Worm (Caenorhabditis elegans) whole organism, L1 larva: ENCODE results near the gene ucr-2.1.

Experiments used
- C34B4.2 ChIP-seq: sonication (generic microtip); optimal IDR thresholded peaks from 2 replicates; lab custom pipeline; 2017; ENCODE audit warnings: mild to moderate bottlenecking, missing genetic modification characterization, missing compliant biosample characterization
- aha-1 ChIP-seq: fragments of 150-350 bp; optimal IDR thresholded peaks from 2 replicates; lab custom pipeline; 2014; ENCODE audit warnings: missing biosample characterization, missing genetic modification characterization
- aly-2 ChIP-seq: fragments of 150-350 bp; optimal IDR thresholded peaks from 2 replicates; lab custom pipeline; 2014; ENCODE audit warnings: missing biosample characterization, missing genetic modification characterization
- blmp-1 ChIP-seq: fragments of 150-350 bp; optimal IDR thresholded peaks from 2 replicates; lab custom pipeline; 2014; ENCODE audit warnings: missing biosample characterization, missing genetic modification characterization
- ceh-63 ChIP-seq: fragments of 200-800 bp; sonication (Bioruptor generic); optimal IDR thresholded peaks from 2 replicates; lab custom pipeline; 2018; ENCODE audit warnings: mild to moderate bottlenecking, missing genetic modification characterization, missing compliant biosample characterization
- ceh-90 ChIP-seq: sonication (generic microtip); optimal IDR thresholded peaks from 2 replicates; lab custom pipeline; 2016; ENCODE audit warnings: missing genetic modification characterization, missing compliant biosample characterization
- ces-1 ChIP-seq: fragments of 150-350 bp; optimal IDR thresholded peaks from 2 replicates; lab custom pipeline; 2014; ENCODE audit warnings: missing biosample characterization, missing genetic modification reagents, missing genetic modification characterization
- dpl-1 ChIP-seq, 3 experiments: fragments of 150-350 bp in 2 of 3; sonication (generic microtip) in 1 of 3; optimal IDR thresholded peaks; 2 replicates each; lab custom pipeline; 2014 to 2017; ENCODE audit warnings: missing biosample characterization in 3 of 3, missing genetic modification characterization in 3 of 3, missing genetic modification reagents in 3 of 3
- dsc-1 ChIP-seq: sonication (generic microtip); optimal IDR thresholded peaks from 2 replicates; lab custom pipeline; 2016; ENCODE audit warnings: mild to moderate bottlenecking, missing genetic modification characterization, missing compliant biosample characterization
- efl-1 ChIP-seq, 4 experiments: fragments of 150-350 bp; optimal IDR thresholded peaks in 3 of 4; peaks in 1 of 4; 1 replicate in 1 of 4; 2 replicates in 3 of 4; lab custom pipeline; 2014; ENCODE audit warnings: missing biosample characterization in 2 of 4, missing genetic modification characterization in 2 of 4, missing genetic modification reagents in 2 of 4
- efl-3 ChIP-seq: fragments of 200-800 bp; sonication (Bioruptor generic); optimal IDR thresholded peaks from 2 replicates; lab custom pipeline; 2018; ENCODE audit warnings: mild to moderate bottlenecking, missing genetic modification characterization, missing compliant biosample characterization
- egl-27 ChIP-seq, 2 experiments: fragments of 150-350 bp in 1 of 2; sonication (generic microtip); optimal IDR thresholded peaks; 3 replicates each; lab custom pipeline; 2017 to 2018; ENCODE audit warnings: missing biosample characterization in 2 of 2, missing genetic modification characterization in 2 of 2, missing genetic modification reagents in 2 of 2
- elt-2 ChIP-seq: sonication (generic microtip); optimal IDR thresholded peaks from 2 replicates; lab custom pipeline; 2016; ENCODE audit warnings: missing genetic modification characterization, mild to moderate bottlenecking, inconsistent platforms, missing compliant biosample characterization, missing genetic modification reagents
- elt-3 ChIP-seq, 6 experiments: fragments of 150-350 bp in 1 of 6; sonication (generic microtip); optimal IDR thresholded peaks; 2 replicates each; lab custom pipeline; 2017 to 2018; ENCODE audit warnings: missing biosample characterization in 6 of 6, missing genetic modification characterization in 6 of 6, inconsistent platforms in 1 of 6
- grh-1 ChIP-seq: fragments of 200-800 bp; sonication (Bioruptor generic); IDR thresholded peaks from 2 replicates; pipeline ENCODE4 v1.3.6; 2022; ENCODE audit warnings: missing genetic modification reagents, missing genetic modification characterization, missing compliant biosample characterization
- hlh-17 ChIP-seq: fragments of 200-800 bp; sonication (Bioruptor generic); optimal IDR thresholded peaks from 2 replicates; lab custom pipeline; 2018; ENCODE audit warnings: missing genetic modification characterization, mild to moderate bottlenecking, missing compliant biosample characterization, moderate library complexity, borderline replicate concordance
- irx-1 ChIP-seq: sonication (generic microtip); optimal IDR thresholded peaks from 2 replicates; lab custom pipeline; 2016; ENCODE audit warnings: missing genetic modification characterization, missing compliant biosample characterization
- lin-13 ChIP-seq: fragments of 150-350 bp; optimal IDR thresholded peaks from 2 replicates; lab custom pipeline; 2014; ENCODE audit warnings: missing biosample characterization, missing genetic modification reagents, missing genetic modification characterization
- lin-14 ChIP-seq: fragments of 200-800 bp; sonication (Bioruptor generic); optimal IDR thresholded peaks from 2 replicates; lab custom pipeline; 2018; ENCODE audit warnings: mild to moderate bottlenecking, missing genetic modification characterization, moderate library complexity, missing compliant biosample characterization
- lin-15B ChIP-seq: fragments of 150-350 bp; sonication (generic microtip); optimal IDR thresholded peaks from 3 replicates; lab custom pipeline; 2014; ENCODE audit warnings: missing biosample characterization, missing genetic modification characterization
- lin-35 ChIP-seq, 2 experiments: fragments of 150-350 bp; optimal IDR thresholded peaks; 2 replicates each; lab custom pipeline; 2014; ENCODE audit warnings: missing biosample characterization in 2 of 2, missing genetic modification characterization in 2 of 2, missing genetic modification reagents in 2 of 2
- lin-39 ChIP-seq: fragments of 150-350 bp; optimal IDR thresholded peaks from 2 replicates; lab custom pipeline; 2014; ENCODE audit warnings: missing biosample characterization, missing genetic modification reagents, missing genetic modification characterization
- lir-3 ChIP-seq: sonication (generic microtip); optimal IDR thresholded peaks from 2 replicates; lab custom pipeline; 2016; ENCODE audit warnings: mild to moderate bottlenecking, missing genetic modification characterization, moderate library complexity, missing compliant biosample characterization; ENCODE audit not compliant: poor library complexity
- nhr-11 ChIP-seq: fragments of 150-350 bp; optimal IDR thresholded peaks from 2 replicates; lab custom pipeline; 2014; ENCODE audit warnings: missing biosample characterization, missing genetic modification characterization
- nhr-12 ChIP-seq: sonication (generic microtip); optimal IDR thresholded peaks from 2 replicates; lab custom pipeline; 2017; ENCODE audit warnings: missing biosample characterization, missing genetic modification characterization
- nhr-20 ChIP-seq: sonication (generic microtip); optimal IDR thresholded peaks from 2 replicates; lab custom pipeline; 2016; ENCODE audit warnings: mild to moderate bottlenecking, missing genetic modification characterization, missing compliant biosample characterization
- nhr-28 ChIP-seq: fragments of 150-350 bp; optimal IDR thresholded peaks from 2 replicates; lab custom pipeline; 2014; ENCODE audit warnings: missing biosample characterization, missing genetic modification characterization
- nhr-47 ChIP-seq: sonication (generic microtip); optimal IDR thresholded peaks from 2 replicates; lab custom pipeline; 2016; ENCODE audit warnings: mild to moderate bottlenecking, missing genetic modification characterization, moderate library complexity, missing compliant biosample characterization
- nhr-71 ChIP-seq: sonication (generic microtip); optimal IDR thresholded peaks from 2 replicates; lab custom pipeline; 2016; ENCODE audit warnings: mild to moderate bottlenecking, missing genetic modification characterization, moderate library complexity, missing compliant biosample characterization
- nhr-76 ChIP-seq: sonication (generic microtip); optimal IDR thresholded peaks from 2 replicates; lab custom pipeline; 2017; ENCODE audit warnings: missing biosample characterization, missing genetic modification characterization
- nhr-77 ChIP-seq: fragments of 150-350 bp; optimal IDR thresholded peaks from 2 replicates; lab custom pipeline; 2014; ENCODE audit warnings: missing biosample characterization, missing genetic modification characterization
- nhr-85 ChIP-seq: sonication (generic microtip); peaks from one replicate; lab custom pipeline; 2016; ENCODE audit warnings: missing genetic modification characterization, inconsistent platforms, missing compliant biosample characterization
- nhr-90 ChIP-seq: sonication (generic microtip); optimal IDR thresholded peaks from 2 replicates; lab custom pipeline; 2016; ENCODE audit warnings: mild to moderate bottlenecking, missing genetic modification characterization, missing compliant biosample characterization; ENCODE audit not compliant: poor library complexity
- pag-3 ChIP-seq: sonication (generic microtip); optimal IDR thresholded peaks from 2 replicates; lab custom pipeline; 2017; ENCODE audit warnings: missing genetic modification characterization, mild to moderate bottlenecking, missing compliant biosample characterization, antibody characterized with exemption, borderline replicate concordance; ENCODE audit not compliant: insufficient read depth
- pqm-1 ChIP-seq: sonication (generic microtip); optimal IDR thresholded peaks from 3 replicates; lab custom pipeline; 2017; ENCODE audit warnings: missing biosample characterization, missing genetic modification characterization
- skn-1 ChIP-seq: fragments of 150-350 bp; optimal IDR thresholded peaks from 2 replicates; lab custom pipeline; 2014; ENCODE audit warnings: missing biosample characterization, missing genetic modification characterization
- snu-23 ChIP-seq: sonication (generic microtip); optimal IDR thresholded peaks from 2 replicates; lab custom pipeline; 2016; ENCODE audit warnings: missing genetic modification characterization, missing compliant biosample characterization
- sptf-1 ChIP-seq: fragments of 150-350 bp; optimal IDR thresholded peaks from 2 replicates; lab custom pipeline; 2014; ENCODE audit warnings: missing biosample characterization, missing genetic modification characterization
- tlp-1 ChIP-seq: fragments of 150-350 bp; optimal IDR thresholded peaks from 2 replicates; lab custom pipeline; 2014; ENCODE audit warnings: missing biosample characterization, missing genetic modification characterization
- unc-62 ChIP-seq: fragments of 150-350 bp; optimal IDR thresholded peaks from 2 replicates; lab custom pipeline; 2014; ENCODE audit warnings: missing biosample characterization, missing genetic modification reagents, missing genetic modification characterization
- unc-98 ChIP-seq: fragments of 200-800 bp; sonication (Bioruptor generic); IDR thresholded peaks from 2 replicates; pipeline ENCODE4 v1.3.6; 2022; ENCODE audit warnings: missing genetic modification characterization, missing compliant biosample characterization
- xbp-1 ChIP-seq: sonication (generic microtip); optimal IDR thresholded peaks from 2 replicates; lab custom pipeline; 2016; ENCODE audit warnings: missing genetic modification characterization, missing compliant biosample characterization
- zag-1 ChIP-seq: fragments of 150-350 bp; optimal IDR thresholded peaks from 2 replicates; lab custom pipeline; 2014; ENCODE audit warnings: missing biosample characterization, missing genetic modification characterization
- zip-4 ChIP-seq: fragments of 200-800 bp; sonication (Bioruptor generic); optimal IDR thresholded peaks from 2 replicates; lab custom pipeline; 2018; ENCODE audit warnings: mild to moderate bottlenecking, missing genetic modification characterization, moderate library complexity, missing compliant biosample characterization
- ztf-11 ChIP-seq, 2 experiments: sonication (generic microtip); optimal IDR thresholded peaks; 2 replicates each; lab custom pipeline; 2016 to 2017; ENCODE audit warnings: missing genetic modification characterization in 2 of 2, missing biosample characterization in 1 of 2, missing compliant biosample characterization in 1 of 2

ucr-2.1 gene

DNA sequence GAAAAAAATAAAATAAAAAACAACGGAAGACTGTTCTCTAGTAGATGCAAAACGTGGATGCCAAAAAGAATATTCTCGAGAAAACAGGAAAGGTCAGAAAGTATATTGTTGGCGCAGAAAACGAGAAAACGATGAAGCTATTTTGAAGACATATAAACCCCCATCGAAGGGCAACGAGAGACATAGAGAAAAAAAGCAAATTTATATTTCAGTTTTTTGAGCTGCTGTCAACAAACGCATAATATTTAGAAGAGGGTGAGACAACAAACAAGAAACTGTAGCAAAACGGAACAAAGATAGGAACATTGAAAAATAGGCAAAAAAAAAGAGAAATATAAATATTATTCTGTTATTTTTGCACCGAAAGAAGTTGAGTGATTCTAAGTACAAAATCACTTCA lies 26.0 kb upstream of the ucr-2.1 start:
- TF ChIP-seq skn-1 (tag; lab: Kevin White, UChicago) (no peak), irx-1 (tag; lab: Kevin White, UChicago) (no peak), pqm-1 (no peak), dpl-1 (GFP tag; optimal IDR thresholded peaks at IDR 0.05; lab: Kevin White, UChicago) (no peak)

ce11 chrX:11992778-11993177 lies 25.5 kb upstream of the ucr-2.1 start:
- TF ChIP-seq sptf-1 (tag; lab: Kevin White, UChicago) = no peak
- TF ChIP-seq nhr-85 = no peak
- TF ChIP-seq nhr-12 (tag; lab: Kevin White, UChicago) = no peak
- peak in 1 of 6 experiments; percentile 38 for TF ChIP-seq elt-3 (tag; optimal IDR thresholded peaks at IDR 0.05; lab: Kevin White, UChicago)
- no peak for TF ChIP-seq zag-1 (tag; lab: Kevin White, UChicago)
- no peak for TF ChIP-seq xbp-1 (tag; lab: Kevin White, UChicago)
- TF ChIP-seq hlh-17 (GFP tag; lab: Kevin White, UChicago) = no peak
- TF ChIP-seq blmp-1 (tag; lab: Kevin White, UChicago) = peak; percentile 45
- no peak for TF ChIP-seq efl-1 (optimal IDR thresholded peaks at IDR 0.05; lab: Kevin White, UChicago)
- TF ChIP-seq efl-1 (GFP tag; optimal IDR thresholded peaks at IDR 0.05 in 1 of 2; lab: Kevin White, UChicago) = peak in 1 of 2 experiments; percentile 38
- TF ChIP-seq pag-3 (tag; lab: Kevin White, UChicago) = no peak
- TF ChIP-seq nhr-77 (tag; lab: Kevin White, UChicago) = no peak

DNA sequence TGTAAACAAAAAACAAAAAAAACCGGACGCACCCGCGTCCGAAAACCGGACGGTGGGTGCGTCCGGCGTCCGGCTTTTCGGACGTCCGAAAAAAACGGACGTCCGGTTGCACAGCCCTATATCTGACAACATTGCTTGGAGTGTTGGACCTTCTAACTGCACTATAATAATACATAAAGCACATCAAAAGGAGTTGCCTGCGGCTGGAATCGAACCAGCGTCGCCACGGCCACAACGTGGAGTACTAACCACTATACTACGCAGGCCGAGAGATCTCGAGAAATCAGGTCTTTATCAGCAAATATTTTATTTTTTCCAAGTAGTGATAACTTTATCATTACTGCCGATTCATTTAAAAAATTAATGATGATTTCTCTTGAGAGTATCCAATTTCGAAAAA lies 24.9 kb upstream of the ucr-2.1 start:
- TF ChIP-seq nhr-20 (tag; lab: Kevin White, UChicago) = no peak
- no peak for TF ChIP-seq lin-13 (GFP tag; lab: Kevin White, UChicago)
- no peak for TF ChIP-seq grh-1
- TF ChIP-seq skn-1 (tag; lab: Kevin White, UChicago) = no peak
- TF ChIP-seq nhr-28 (tag; lab: Kevin White, UChicago) = no peak
- no peak for TF ChIP-seq nhr-11 (tag; lab: Kevin White, UChicago)
- no peak for TF ChIP-seq ceh-63 (GFP tag; lab: Kevin White, UChicago)
- TF ChIP-seq snu-23 = no peak
- peak in 1 of 2 experiments; percentile 4 for TF ChIP-seq lin-35 (GFP tag; optimal IDR thresholded peaks at IDR 0.05; lab: Kevin White, UChicago)
- TF ChIP-seq lin-39 = no peak
- peak; percentile 31 for TF ChIP-seq nhr-90
- no peak for TF ChIP-seq elt-2 (tag; lab: Kevin White, UChicago)
- no peak for TF ChIP-seq zag-1 (tag; lab: Kevin White, UChicago)
- TF ChIP-seq ces-1 (GFP tag; lab: Kevin White, UChicago) = no peak
- no peak for TF ChIP-seq dpl-1 (GFP tag; optimal IDR thresholded peaks at IDR 0.05; lab: Kevin White, UChicago)

- no peak for TF ChIP-seq nhr-90
- TF ChIP-seq lin-13 (GFP tag; lab: Kevin White, UChicago) = no peak
- no peak for TF ChIP-seq unc-62 (GFP tag; lab: Kevin White, UChicago)
- no peak for TF ChIP-seq nhr-11 (tag; lab: Kevin White, UChicago)
- TF ChIP-seq unc-98 (GFP tag; lab: Robert Waterston, UW) = no peak
- peak; percentile 17 for TF ChIP-seq blmp-1 (tag; lab: Kevin White, UChicago)
- no peak for TF ChIP-seq zag-1 (tag; lab: Kevin White, UChicago)
- no peak for TF ChIP-seq ceh-90 (tag; lab: Kevin White, UChicago)
- TF ChIP-seq nhr-85 = peak; percentile 70
- TF ChIP-seq ztf-11 (tag; optimal IDR thresholded peaks at IDR 0.05; lab: Kevin White, UChicago) = no peak
- peak in 1 of 6 experiments; percentile 33 for TF ChIP-seq elt-3 (tag; optimal IDR thresholded peaks at IDR 0.05; lab: Kevin White, UChicago)
- TF ChIP-seq elt-2 (tag; lab: Kevin White, UChicago) = no peak
- no peak for TF ChIP-seq nhr-76 (tag; lab: Kevin White, UChicago)
- peak; percentile 3 for TF ChIP-seq snu-23
- TF ChIP-seq nhr-47 (tag; lab: Kevin White, UChicago) = no peak
- no peak for TF ChIP-seq tlp-1 (tag; lab: Kevin White, UChicago)
- no peak for TF ChIP-seq efl-3 (GFP tag; lab: Kevin White, UChicago)
- no peak for TF ChIP-seq lin-15B (tag; lab: Kevin White, UChicago)
- TF ChIP-seq zip-4 (GFP tag; lab: Kevin White, UChicago) = no peak
- TF ChIP-seq aly-2 (tag; lab: Kevin White, UChicago) = no peak
- no peak for TF ChIP-seq aha-1 (tag; lab: Kevin White, UChicago)
- no peak for TF ChIP-seq egl-27 (tag; optimal IDR thresholded peaks at IDR 0.05; lab: Kevin White, UChicago)
- TF ChIP-seq dsc-1 (tag; lab: Kevin White, UChicago) = no peak
- peak; percentile 4 for TF ChIP-seq nhr-71 (tag; lab: Kevin White, UChicago)
- TF ChIP-seq lin-14 (GFP tag; lab: Kevin White, UChicago) = peak; percentile 33
- no peak for TF ChIP-seq lin-35 (GFP tag; optimal IDR thresholded peaks at IDR 0.05; lab: Kevin White, UChicago)
- TF ChIP-seq lir-3 (tag; lab: Kevin White, UChicago) = no peak
- no peak for TF ChIP-seq C34B4.2 (tag; lab: Kevin White, UChicago)
These were observed 23.7 kb upstream of the ucr-2.1 start, which contains the start of gene C49F5.7 for ce11 chrX:11994484-11994883. TSS of gene C49F5.7 (plus strand) at chrX:11994784.
